Worm (Caenorhabditis elegans) whole organism, midembryonic: ENCODE results near the gene syx-4.

Experiments used
- med-1 ChIP-seq: sonication (generic microtip); optimal IDR thresholded peaks from 2 replicates; lab custom pipeline; 2017; ENCODE audit warnings: missing genetic modification characterization, mild to moderate bottlenecking, missing compliant biosample characterization, antibody characterized with exemption, missing genetic modification reagents; ENCODE audit not compliant: insufficient read depth
- ztf-23 ChIP-seq: fragments of 200-800 bp; sonication (Bioruptor generic); IDR thresholded peaks from 2 replicates; pipeline ENCODE4 v1.3.6; 2022; ENCODE audit warnings: missing genetic modification reagents, missing genetic modification characterization, missing compliant biosample characterization

DNA sequence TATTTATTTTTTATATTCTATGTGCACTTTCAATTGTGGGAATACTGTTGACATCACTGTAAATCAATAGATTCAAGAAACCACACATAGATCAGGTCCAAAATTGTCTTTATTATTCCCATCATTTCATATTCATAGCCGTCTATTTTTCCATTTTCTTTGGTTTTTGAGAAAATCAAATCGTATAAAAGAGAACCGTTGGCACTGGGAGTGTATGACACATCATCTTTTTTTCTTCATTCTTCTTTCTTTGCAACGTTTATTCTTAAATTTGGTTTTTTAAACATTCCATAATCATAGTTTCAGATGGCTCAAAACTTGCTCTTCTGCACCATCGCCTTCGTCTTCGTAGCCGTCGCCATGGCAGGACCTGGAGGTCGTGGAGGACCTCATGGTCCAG is 32.8 kb downstream of the syx-4 start, which contains the start of gene srlf-2:
- TF ChIP-seq ztf-23 (GFP tag; lab: Robert Waterston, UW): no peak
- no peak for TF ChIP-seq med-1
